Worm (Caenorhabditis elegans) whole organism, L3 larva: ENCODE data around the gene mre-11.

ENCODE experiments used
- eor-1 ChIP-seq, 2 experiments: fragments of 150-350 bp; optimal IDR thresholded peaks; 2 replicates each; lab custom pipeline; 2014 to 2018; ENCODE audit warnings: missing biosample characterization in 2 of 2, missing genetic modification characterization in 2 of 2
- jun-1 ChIP-seq: fragments of 150-350 bp; optimal IDR thresholded peaks from 2 replicates; lab custom pipeline; 2014; ENCODE audit warnings: missing biosample characterization, missing genetic modification reagents, missing genetic modification characterization
- nhr-11 ChIP-seq: fragments of 150-350 bp; optimal IDR thresholded peaks from 2 replicates; lab custom pipeline; 2014; ENCODE audit warnings: missing biosample characterization, missing genetic modification characterization
- nhr-12 ChIP-seq: fragments of 150-350 bp; optimal IDR thresholded peaks from 2 replicates; lab custom pipeline; 2014; ENCODE audit warnings: missing biosample characterization, missing genetic modification characterization
- nhr-237 ChIP-seq: fragments of 150-350 bp; optimal IDR thresholded peaks from 2 replicates; lab custom pipeline; 2014; ENCODE audit warnings: missing biosample characterization, missing genetic modification characterization
- nhr-28 ChIP-seq: fragments of 150-350 bp; optimal IDR thresholded peaks from 2 replicates; lab custom pipeline; 2014; ENCODE audit warnings: missing biosample characterization, missing genetic modification characterization
- nhr-76 ChIP-seq: fragments of 150-350 bp; sonication (generic microtip); optimal IDR thresholded peaks from 5 replicates; lab custom pipeline; 2014; ENCODE audit warnings: missing biosample characterization, missing genetic modification characterization
- sea-2 ChIP-seq: fragments of 150-350 bp; sonication (generic microtip); optimal IDR thresholded peaks from 4 replicates; lab custom pipeline; 2014; ENCODE audit warnings: missing biosample characterization, missing genetic modification reagents, missing genetic modification characterization

ce11 chrV:10712608-10712900, 24.1 kb downstream of the mre-11 start:
- TF ChIP-seq sea-2 (GFP tag; lab: Kevin White, UChicago) (no peak), eor-1 (tag; optimal IDR thresholded peaks at IDR 0.05; lab: Kevin White, UChicago) (no peak), jun-1 (no peak), nhr-11 (tag; lab: Kevin White, UChicago) (no peak), nhr-237 (no peak), nhr-12 (tag; lab: Kevin White, UChicago) (no peak), nhr-28 (no peak), nhr-76 (tag; lab: Kevin White, UChicago) (no peak)
